Worm (Caenorhabditis elegans) whole organism, mixed stage, embryonic: ENCODE measurements around the gene fndc-1.

Experiments
- hlh-1 ChIP-seq: fragments of 150-350 bp; optimal IDR thresholded peaks from 2 replicates; lab custom pipeline; 2014; ENCODE audit warnings: missing biosample characterization, missing genetic modification reagents, missing genetic modification characterization
- lin-32 ChIP-seq: fragments of 200-800 bp; sonication (Bioruptor generic); optimal IDR thresholded peaks from 2 replicates; lab custom pipeline; 2018; ENCODE audit warnings: mild to moderate bottlenecking, missing genetic modification characterization, missing compliant biosample characterization
- mls-2 ChIP-seq: sonication (generic microtip); optimal IDR thresholded peaks from 2 replicates; lab custom pipeline; 2016; ENCODE audit warnings: mild to moderate bottlenecking, missing genetic modification characterization, moderate library complexity, missing compliant biosample characterization
- snpc-4 ChIP-seq: fragments of 150-350 bp; optimal IDR thresholded peaks from 2 replicates; lab custom pipeline; 2014; ENCODE audit warnings: missing biosample characterization, missing genetic modification characterization
- unc-62 ChIP-seq: fragments of 150-350 bp; optimal IDR thresholded peaks from 2 replicates; lab custom pipeline; 2014; ENCODE audit warnings: missing biosample characterization, missing genetic modification reagents, missing genetic modification characterization

Gene fndc-1

ce11 chrII:11188026-11188425 lies 49.1 kb downstream of the fndc-1 start, which contains the start of gene F37H8.5:
Gene F37H8.5 (plus strand): TSS chrII:11188206.
- peak; percentile 13 for TF ChIP-seq unc-62 (GFP tag; lab: Kevin White, UChicago)
- TF ChIP-seq mls-2 (tag; lab: Kevin White, UChicago), result no peak
- no peak for TF ChIP-seq snpc-4 (tag; lab: Kevin White, UChicago)
- peak; percentile 68 for TF ChIP-seq hlh-1 (tag; lab: Kevin White, UChicago)
- TF ChIP-seq lin-32 (GFP tag; lab: Kevin White, UChicago), result no peak
